Fruit fly (Drosophila melanogaster): Measurements from ENCODE around the gene Spn.

Spn gene

DNA sequence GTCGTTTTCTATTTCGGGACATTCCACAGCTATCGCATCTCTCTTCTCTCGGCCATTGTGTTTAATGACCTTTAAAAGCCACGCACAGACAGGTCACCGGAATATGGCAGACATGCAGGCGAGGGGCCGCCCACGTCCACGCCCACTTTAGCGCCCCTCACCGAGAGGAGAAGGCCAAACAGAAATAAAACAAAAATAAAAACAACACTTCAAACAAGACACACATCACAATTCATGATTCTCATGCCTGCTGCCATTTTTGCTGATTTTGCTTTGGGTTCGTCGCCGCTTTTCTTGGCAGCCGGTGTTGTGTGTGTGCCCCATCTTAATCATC lies 29.4 kb upstream of the Spn start:
- no peak for TF ChIP-seq noc (tag; optimal IDR thresholded peaks at IDR 0.05)

DNA sequence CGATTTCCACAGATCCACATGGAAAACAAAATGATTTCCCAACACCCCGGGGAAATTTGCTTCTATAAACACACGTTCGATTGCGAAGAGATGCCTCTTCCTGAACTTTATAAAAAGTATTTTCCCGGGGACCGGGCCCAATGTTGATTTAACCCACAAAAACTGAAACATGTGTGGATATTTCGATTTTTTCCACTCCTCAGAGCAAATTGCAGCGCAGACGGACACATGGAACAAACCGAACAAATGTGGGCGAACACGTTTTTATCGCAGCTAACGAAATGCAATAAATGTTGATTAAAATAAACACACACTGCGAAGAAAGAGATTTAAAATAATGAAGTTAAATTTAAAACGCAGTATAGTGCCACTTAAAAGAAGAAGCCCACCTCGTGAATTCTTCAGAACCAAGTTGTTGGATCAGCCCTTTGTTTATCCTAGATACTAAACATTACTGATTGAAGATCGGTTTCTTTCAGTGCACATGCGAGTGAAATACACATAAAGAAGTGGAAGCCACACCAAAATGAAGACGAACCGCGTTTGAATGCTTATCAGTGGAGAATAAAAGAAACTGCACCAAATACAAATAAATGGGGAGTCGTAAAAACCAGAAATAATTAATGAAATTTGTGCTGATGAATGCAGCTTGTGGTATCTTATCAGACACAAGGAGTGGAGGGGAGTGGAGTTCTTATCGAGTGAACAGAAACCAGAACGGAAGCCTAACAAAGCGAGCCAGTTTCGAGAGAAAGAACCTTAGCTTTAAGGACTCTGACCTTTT lies 28.9 kb upstream of the Spn start:
- no peak for TF ChIP-seq noc (tag; optimal IDR thresholded peaks at IDR 0.05)

dm6 chr3L:2582290-2582689 lies 28.2 kb upstream of the Spn start:
- no peak for TF ChIP-seq noc (tag; optimal IDR thresholded peaks at IDR 0.05)

DNA sequence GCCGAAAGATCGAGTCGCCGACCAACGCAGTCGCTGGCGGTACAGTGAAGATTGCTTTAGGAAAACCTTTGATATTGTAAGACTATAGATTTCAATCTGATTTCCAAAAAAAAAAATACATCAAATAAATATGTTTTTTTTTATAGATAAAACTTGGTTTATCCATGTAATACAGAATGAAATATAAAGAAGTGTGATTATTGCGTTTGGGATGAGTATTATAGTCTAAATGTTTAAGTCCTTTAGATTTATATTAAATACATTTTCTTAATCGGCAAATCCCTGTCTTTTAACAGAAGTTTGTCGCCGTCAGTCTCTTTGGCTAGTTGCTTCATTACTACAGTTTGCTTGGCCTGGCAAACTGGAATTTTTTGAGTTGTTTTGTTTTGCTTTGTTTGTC lies 27.8 kb upstream of the Spn start:
- peak; percentile 15 for TF ChIP-seq noc (tag; optimal IDR thresholded peaks at IDR 0.05)

dm6 chr3L:2581343-2581825 lies 27.3 kb upstream of the Spn start:
- TF ChIP-seq noc (tag; optimal IDR thresholded peaks at IDR 0.05), result peak; percentile 86

DNA sequence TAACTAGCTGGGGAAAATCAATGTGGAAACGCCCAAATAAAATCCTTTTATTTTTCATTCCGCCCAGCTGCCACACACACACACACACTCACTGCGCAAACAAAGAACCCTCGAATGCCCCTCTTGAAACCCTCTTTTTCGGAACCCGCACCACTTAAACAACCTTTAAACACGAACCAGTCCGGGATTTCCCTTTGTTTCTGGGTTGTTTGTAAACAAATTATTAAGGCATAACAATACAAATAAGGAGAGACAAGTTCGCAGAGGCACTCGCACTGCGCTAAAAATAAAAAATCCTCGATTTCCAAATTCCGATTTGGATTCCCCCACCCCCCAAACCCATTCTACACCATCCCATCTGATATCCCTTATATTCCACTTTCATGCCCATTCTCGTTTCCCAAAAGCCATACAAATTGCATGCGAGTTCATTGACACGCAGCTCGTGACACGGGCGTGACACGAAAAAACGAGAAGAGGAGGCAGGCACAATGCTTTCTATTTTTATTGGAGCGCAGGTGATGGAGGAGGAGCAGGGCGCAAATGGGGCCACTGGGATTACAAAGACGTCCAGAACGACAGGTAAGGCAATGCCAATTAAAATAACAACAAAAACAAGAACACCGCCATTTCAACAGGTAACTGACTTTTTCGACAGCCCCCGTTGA lies 25.6 kb upstream of the Spn start:
- TF ChIP-seq noc (tag; optimal IDR thresholded peaks at IDR 0.05), result no peak

dm6 chr3L:2578737-2579136 lies 24.6 kb upstream of the Spn start:
- peak; percentile 84 for TF ChIP-seq noc (tag; optimal IDR thresholded peaks at IDR 0.05)

DNA sequence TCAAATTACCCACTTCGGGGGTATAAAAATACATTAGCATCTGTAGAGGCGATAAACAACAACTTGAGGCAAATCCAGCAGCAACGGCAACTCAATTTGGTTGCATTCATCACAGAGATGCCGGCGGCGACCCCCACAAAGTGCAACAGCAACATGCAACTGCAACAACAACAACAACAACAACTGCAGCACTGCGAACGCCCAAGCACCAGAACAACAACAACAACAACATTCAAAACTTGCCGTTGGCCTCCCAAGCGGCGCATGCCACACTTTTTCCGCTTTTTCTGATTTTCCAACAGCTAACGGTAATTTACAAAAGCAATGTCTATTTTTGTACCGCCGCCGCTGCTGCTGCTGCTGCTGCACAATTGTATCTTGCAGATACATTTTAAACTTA lies 24.2 kb upstream of the Spn start:
- no peak for TF ChIP-seq noc (tag; optimal IDR thresholded peaks at IDR 0.05)

- TF ChIP-seq noc (tag; optimal IDR thresholded peaks at IDR 0.05), result no peak
These were observed 23.2 kb upstream of the Spn start for dm6 chr3L:2577096-2577831.

dm6 chr3L:2575240-2575639 lies 21.1 kb upstream of the Spn start:
- peak; percentile 69 for TF ChIP-seq noc (tag; optimal IDR thresholded peaks at IDR 0.05)

- TF ChIP-seq noc (tag; optimal IDR thresholded peaks at IDR 0.05), result no peak
These were observed 20.6 kb upstream of the Spn start for dm6 chr3L:2574716-2575115.

dm6 chr3L:2572907-2573591 lies 19.0 kb upstream of the Spn start:
- TF ChIP-seq noc (tag; optimal IDR thresholded peaks at IDR 0.05), result peak; percentile 86

- peak; percentile 48 for TF ChIP-seq noc (tag; optimal IDR thresholded peaks at IDR 0.05)
These were observed 17.9 kb upstream of the Spn start for dm6 chr3L:2571975-2572374.

dm6 chr3L:2570269-2570723 lies 16.2 kb upstream of the Spn start:
- TF ChIP-seq noc (tag; optimal IDR thresholded peaks at IDR 0.05), result peak; percentile 20

DNA sequence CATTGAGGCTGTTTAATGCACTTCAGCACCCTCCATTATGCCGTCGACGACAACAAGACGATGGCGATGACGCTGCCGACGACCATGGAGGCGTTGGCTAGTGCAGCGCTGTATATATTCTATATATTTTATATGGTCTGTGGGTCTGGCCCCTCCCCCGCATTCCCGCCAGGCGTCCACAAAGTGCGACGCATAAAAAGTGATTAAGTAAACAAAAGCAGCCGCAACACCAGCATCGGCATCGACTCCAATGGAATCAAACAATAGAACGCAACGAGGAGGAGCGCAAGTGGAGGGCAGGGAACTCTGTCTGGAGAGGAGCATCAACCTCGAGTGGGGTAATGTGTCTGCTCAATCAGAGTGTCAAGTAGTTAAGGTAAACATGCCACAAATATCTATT lies 14.2 kb upstream of the Spn start:
- TF ChIP-seq noc (tag; optimal IDR thresholded peaks at IDR 0.05), result no peak

- no peak for TF ChIP-seq noc (tag; optimal IDR thresholded peaks at IDR 0.05)
These were observed 13.0 kb upstream of the Spn start for dm6 chr3L:2567050-2567609.

Measured in whole organism, larva.